Worm (Caenorhabditis elegans): ENCODE results near the gene exc-14.

DNA sequence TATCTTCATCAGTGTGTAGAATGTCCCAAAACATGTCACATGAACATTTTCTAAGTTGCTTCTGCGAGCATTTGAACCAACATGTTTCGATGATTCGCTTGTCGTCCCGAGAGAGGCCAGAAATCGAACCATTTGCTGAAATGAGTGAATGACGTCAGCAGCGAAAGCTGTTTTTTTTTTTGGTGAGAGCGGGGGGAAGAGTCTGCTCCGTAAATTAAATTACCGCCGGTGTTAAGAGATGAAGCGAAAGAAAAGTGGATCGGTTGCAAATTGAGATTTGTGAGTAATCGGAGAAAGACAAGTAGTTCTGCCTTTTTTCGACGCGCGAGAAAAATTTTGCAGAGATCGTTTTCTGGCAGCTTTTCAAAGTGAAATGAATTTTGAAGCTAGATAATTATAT, 42.3 kb upstream of the exc-14 start:
- no peak for TF ChIP-seq nhr-10 (tag; optimal IDR thresholded peaks at IDR 0.05)
- no peak for TF ChIP-seq lin-39 (tag; optimal IDR thresholded peaks at IDR 0.05)
- TF ChIP-seq nhr-11 (tag; optimal IDR thresholded peaks at IDR 0.05) = no peak
- no peak for TF ChIP-seq nhr-21 (tag; optimal IDR thresholded peaks at IDR 0.05)
- TF ChIP-seq mdl-1 (tag; optimal IDR thresholded peaks at IDR 0.05) = no peak
- no peak for TF ChIP-seq snpc-4 (tag; optimal IDR thresholded peaks at IDR 0.05)
- TF ChIP-seq ceh-16 (tag; optimal IDR thresholded peaks at IDR 0.05) = no peak

Measured in whole organism, L2 larva.